Worm (Caenorhabditis elegans) whole organism, L3 larva: ENCODE results near the gene lntl-1.
A peak's percentile ranks its signal among the peaks of the same experiment; 100 is the strongest.

Experiments
- R02D3.7 ChIP-seq: fragments of 150-350 bp; optimal IDR thresholded peaks from 2 replicates; lab custom pipeline; 2014; ENCODE audit warnings: missing biosample characterization, missing genetic modification characterization
- ZK546.5 ChIP-seq: sonication (generic microtip); optimal IDR thresholded peaks from 2 replicates; lab custom pipeline; 2017; ENCODE audit warnings: missing biosample characterization, missing genetic modification characterization
- aly-2 ChIP-seq: fragments of 150-350 bp; optimal IDR thresholded peaks from 2 replicates; lab custom pipeline; 2014; ENCODE audit warnings: missing biosample characterization, missing genetic modification characterization
- ceh-28 ChIP-seq: fragments of 150-350 bp; optimal IDR thresholded peaks from 2 replicates; lab custom pipeline; 2014; ENCODE audit warnings: missing biosample characterization, missing genetic modification reagents, missing genetic modification characterization
- ceh-9 ChIP-seq: sonication (generic microtip); optimal IDR thresholded peaks from 2 replicates; lab custom pipeline; 2018; ENCODE audit warnings: missing biosample characterization, missing genetic modification characterization
- daf-12 ChIP-seq: fragments of 150-350 bp; optimal IDR thresholded peaks from 2 replicates; lab custom pipeline; 2014; ENCODE audit warnings: missing biosample characterization, missing genetic modification reagents, missing genetic modification characterization
- egl-5 ChIP-seq: fragments of 150-350 bp; optimal IDR thresholded peaks from 2 replicates; lab custom pipeline; 2017; ENCODE audit warnings: missing biosample characterization, missing genetic modification reagents, missing genetic modification characterization, inconsistent platforms
- elt-1 ChIP-seq: fragments of 150-350 bp; optimal IDR thresholded peaks from 2 replicates; lab custom pipeline; 2014; ENCODE audit warnings: missing biosample characterization, missing genetic modification characterization
- fkh-10 ChIP-seq: sonication (generic microtip); optimal IDR thresholded peaks from 2 replicates; lab custom pipeline; 2017; ENCODE audit warnings: missing biosample characterization, missing genetic modification reagents, missing genetic modification characterization
- hmg-11 ChIP-seq: sonication (generic microtip); optimal IDR thresholded peaks from 2 replicates; lab custom pipeline; 2016; ENCODE audit warnings: missing genetic modification characterization, missing compliant biosample characterization
- jun-1 ChIP-seq: fragments of 150-350 bp; optimal IDR thresholded peaks from 2 replicates; lab custom pipeline; 2014; ENCODE audit warnings: missing biosample characterization, missing genetic modification reagents, missing genetic modification characterization
- lin-15B ChIP-seq: fragments of 150-350 bp; optimal IDR thresholded peaks from 2 replicates; lab custom pipeline; 2014; ENCODE audit warnings: missing biosample characterization, missing genetic modification characterization
- lin-39 ChIP-seq: fragments of 150-350 bp; optimal IDR thresholded peaks from 2 replicates; lab custom pipeline; 2018; ENCODE audit warnings: missing biosample characterization, missing genetic modification reagents, missing genetic modification characterization
- lsy-12 ChIP-seq: sonication (generic microtip); optimal IDR thresholded peaks from 2 replicates; lab custom pipeline; 2016; ENCODE audit warnings: mild to moderate bottlenecking, missing genetic modification characterization, missing compliant biosample characterization
- mdl-1 ChIP-seq: fragments of 150-350 bp; optimal IDR thresholded peaks from 2 replicates; lab custom pipeline; 2014; ENCODE audit warnings: missing biosample characterization, missing genetic modification characterization
- nfya-1 ChIP-seq: sonication (generic microtip); optimal IDR thresholded peaks from 2 replicates; lab custom pipeline; 2017; ENCODE audit warnings: missing genetic modification characterization, mild to moderate bottlenecking, missing compliant biosample characterization, antibody characterized with exemption, moderate library complexity; ENCODE audit not compliant: insufficient read depth
- nhr-11 ChIP-seq: fragments of 150-350 bp; optimal IDR thresholded peaks from 2 replicates; lab custom pipeline; 2014; ENCODE audit warnings: missing biosample characterization, missing genetic modification characterization
- nhr-23 ChIP-seq: fragments of 150-350 bp; optimal IDR thresholded peaks from 2 replicates; lab custom pipeline; 2014; ENCODE audit warnings: missing biosample characterization, missing genetic modification reagents, missing genetic modification characterization
- nhr-28 ChIP-seq: fragments of 150-350 bp; optimal IDR thresholded peaks from 2 replicates; lab custom pipeline; 2014; ENCODE audit warnings: missing biosample characterization, missing genetic modification characterization
- nhr-43 ChIP-seq: sonication (generic microtip); optimal IDR thresholded peaks from 2 replicates; lab custom pipeline; 2016; ENCODE audit warnings: mild to moderate bottlenecking, missing genetic modification characterization, missing compliant biosample characterization; ENCODE audit not compliant: poor library complexity, severe bottlenecking
- nhr-67 ChIP-seq: fragments of 150-350 bp; optimal IDR thresholded peaks from 2 replicates; lab custom pipeline; 2014; ENCODE audit warnings: missing biosample characterization, missing genetic modification characterization
- nhr-76 ChIP-seq: fragments of 150-350 bp; sonication (generic microtip); optimal IDR thresholded peaks from 5 replicates; lab custom pipeline; 2014; ENCODE audit warnings: missing biosample characterization, missing genetic modification characterization
- pha-4 ChIP-seq: fragments of 150-350 bp; optimal IDR thresholded peaks from 2 replicates; lab custom pipeline; 2014; ENCODE audit warnings: missing biosample characterization, missing genetic modification reagents, missing genetic modification characterization
- sea-2 ChIP-seq: fragments of 150-350 bp; sonication (generic microtip); optimal IDR thresholded peaks from 4 replicates; lab custom pipeline; 2014; ENCODE audit warnings: missing biosample characterization, missing genetic modification reagents, missing genetic modification characterization
- skn-1 ChIP-seq: fragments of 150-350 bp; optimal IDR thresholded peaks from 2 replicates; lab custom pipeline; 2014; ENCODE audit warnings: missing biosample characterization, missing genetic modification characterization
- snpc-4 ChIP-seq: fragments of 150-350 bp; optimal IDR thresholded peaks from 2 replicates; lab custom pipeline; 2014; ENCODE audit warnings: missing biosample characterization, missing genetic modification characterization
- unc-39 ChIP-seq: sonication (generic microtip); optimal IDR thresholded peaks from 4 replicates; lab custom pipeline; 2017; ENCODE audit warnings: missing biosample characterization, missing genetic modification characterization
- unc-62 ChIP-seq: fragments of 150-350 bp; sonication (generic microtip); optimal IDR thresholded peaks from 4 replicates; lab custom pipeline; 2014; ENCODE audit warnings: missing biosample characterization, missing genetic modification reagents, missing genetic modification characterization
- zag-1 ChIP-seq: fragments of 150-350 bp; optimal IDR thresholded peaks from 2 replicates; lab custom pipeline; 2014; ENCODE audit warnings: missing biosample characterization, missing genetic modification characterization
- ztf-11 ChIP-seq: fragments of 150-350 bp; optimal IDR thresholded peaks from 2 replicates; lab custom pipeline; 2014; ENCODE audit warnings: missing biosample characterization, missing genetic modification characterization
- ztf-4 ChIP-seq: fragments of 150-350 bp; optimal IDR thresholded peaks from 2 replicates; lab custom pipeline; 2014; ENCODE audit warnings: missing biosample characterization, missing genetic modification characterization

Gene lntl-1

ce11 chrIV:5816466-5816865 lies 9.6 kb upstream of the lntl-1 start:
- TF ChIP-seq ztf-4 (tag; lab: Kevin White, UChicago) (no peak), pha-4 (tag; lab: Kevin White, UChicago) (peak; percentile 16)
- TF ChIP-seq, all 47 proteins: peak for 1

- TF ChIP-seq elt-1 (tag; lab: Kevin White, UChicago) (no peak), ceh-9 (tag; lab: Kevin White, UChicago) (no peak), daf-12 (tag; lab: Kevin White, UChicago) (no peak), hmg-11 (tag; lab: Kevin White, UChicago) (no peak), nhr-76 (tag; lab: Kevin White, UChicago) (no peak), mdl-1 (tag; lab: Kevin White, UChicago) (no peak)
- TF ChIP-seq, all 47 proteins: peak for 0
Observed at ce11 chrIV:5814092-5814650, 7.3 kb upstream of the lntl-1 start, which contains the start of gene oops-1. Gene oops-1 (minus strand): TSS chrIV:5814142.

DNA sequence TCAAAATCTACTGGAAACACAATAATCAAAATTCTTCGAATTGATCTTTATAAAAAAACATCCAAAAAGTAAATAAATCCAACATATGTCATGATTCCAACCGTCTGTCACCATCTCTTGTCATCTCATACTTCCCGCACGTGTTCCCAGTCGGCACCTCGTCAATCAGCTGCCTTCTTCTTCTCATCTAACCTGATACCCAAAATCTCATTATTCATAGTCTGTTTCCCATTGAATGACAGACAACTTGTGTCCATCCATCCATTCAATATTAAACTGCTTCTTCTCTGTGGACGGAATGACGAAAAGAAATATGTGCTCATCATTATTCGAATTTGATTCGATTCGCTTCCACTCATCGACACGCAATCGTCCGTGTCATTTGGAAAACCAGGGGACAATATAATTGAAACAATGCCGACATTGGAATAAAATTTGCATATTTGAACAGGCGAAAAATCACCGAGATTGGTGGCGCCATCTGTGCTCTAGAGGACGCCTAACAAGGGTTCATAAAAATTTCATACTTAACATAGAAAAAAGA lies 4.3 kb upstream of the lntl-1 start:
- TF ChIP-seq aly-2 (no peak), R02D3.7 (tag; lab: Kevin White, UChicago) (no peak), nhr-23 (tag; lab: Kevin White, UChicago) (no peak), unc-39 (tag; lab: Kevin White, UChicago) (no peak), unc-62 (no peak), nhr-11 (tag; lab: Kevin White, UChicago) (no peak), hmg-11 (tag; lab: Kevin White, UChicago) (no peak), sea-2 (no peak), lsy-12 (tag; lab: Kevin White, UChicago) (no peak), skn-1 (tag; lab: Kevin White, UChicago) (no peak), snpc-4 (tag; lab: Kevin White, UChicago) (no peak), nhr-28 (tag; lab: Kevin White, UChicago) (no peak), ceh-9 (tag; lab: Kevin White, UChicago) (no peak)

- no peak for TF ChIP-seq nhr-11 (tag; lab: Kevin White, UChicago)
- no peak for TF ChIP-seq nhr-43 (tag; lab: Kevin White, UChicago)
- no peak for TF ChIP-seq ZK546.5 (tag; lab: Kevin White, UChicago)
- TF ChIP-seq ztf-11, result no peak
- TF ChIP-seq ceh-28 (tag; lab: Kevin White, UChicago), result no peak
- no peak for TF ChIP-seq nfya-1 (tag; lab: Kevin White, UChicago)
- TF ChIP-seq mdl-1 (tag; lab: Kevin White, UChicago), result no peak
- TF ChIP-seq nhr-67, result no peak
- TF ChIP-seq elt-1 (tag; lab: Kevin White, UChicago), result no peak
- no peak for TF ChIP-seq egl-5 (tag; lab: Kevin White, UChicago)
- no peak for TF ChIP-seq nhr-76 (tag; lab: Kevin White, UChicago)
- TF ChIP-seq aly-2, result no peak
- TF ChIP-seq lin-15B (tag; lab: Kevin White, UChicago), result no peak
- no peak for TF ChIP-seq daf-12 (tag; lab: Kevin White, UChicago)
- no peak for TF ChIP-seq hmg-11 (tag; lab: Kevin White, UChicago)
Observed at ce11 chrIV:5809733-5810132, 2.8 kb upstream of the lntl-1 start.

DNA sequence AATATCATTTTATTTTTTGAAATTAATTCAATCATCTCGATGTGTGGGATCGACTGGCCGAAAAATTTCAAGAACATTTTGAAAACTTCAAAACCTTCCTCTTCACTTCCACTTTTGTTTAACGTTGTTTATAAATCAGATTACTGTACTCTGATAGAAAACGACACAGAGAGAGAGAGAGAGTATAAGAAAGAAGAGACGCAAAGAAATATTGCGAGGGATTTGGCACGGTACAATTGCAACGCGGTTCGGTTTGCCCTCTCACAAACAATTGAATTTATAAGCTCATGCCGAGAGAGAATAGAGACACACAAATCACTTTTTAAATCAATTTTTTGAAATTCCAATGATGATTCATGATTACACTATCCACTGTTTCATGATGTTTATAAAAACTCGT lies 545 bp downstream of the lntl-1 start:
- no peak for TF ChIP-seq nhr-43 (tag; lab: Kevin White, UChicago)
- peak; percentile 20 for TF ChIP-seq pha-4 (tag; lab: Kevin White, UChicago)

DNA sequence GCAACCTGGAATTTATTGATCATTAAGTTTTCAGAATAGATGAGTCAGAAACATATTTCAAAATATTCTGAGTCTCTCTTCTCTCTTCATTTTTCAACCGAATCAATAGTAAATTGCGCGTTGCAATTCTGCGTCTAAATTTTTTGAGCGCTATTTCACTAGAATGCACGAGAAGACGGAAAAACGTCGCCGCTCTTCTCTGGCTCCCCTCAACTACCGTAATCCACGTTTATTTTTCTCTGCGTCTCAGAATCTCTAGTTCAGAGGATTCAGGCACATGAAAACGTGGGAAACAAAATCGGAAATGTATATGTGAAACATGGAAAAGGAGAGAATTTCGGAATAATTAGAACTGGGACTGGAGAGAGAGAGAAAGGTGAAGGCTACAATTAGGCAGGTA lies 1.4 kb downstream of the lntl-1 start:
- TF ChIP-seq unc-62 (peak; percentile 8), ztf-11 (no peak), ceh-28 (tag; lab: Kevin White, UChicago) (peak; percentile 32), zag-1 (tag; lab: Kevin White, UChicago) (no peak), fkh-10 (GFP tag; lab: Kevin White, UChicago) (peak; percentile 42), nfya-1 (tag; lab: Kevin White, UChicago) (peak; percentile 95), lin-39 (tag; lab: Kevin White, UChicago) (peak; percentile 63), lsy-12 (tag; lab: Kevin White, UChicago) (peak; percentile 63), ztf-4 (tag; lab: Kevin White, UChicago) (no peak), jun-1 (tag; lab: Kevin White, UChicago) (peak; percentile 57), hmg-11 (tag; lab: Kevin White, UChicago) (peak; percentile 67), pha-4 (tag; lab: Kevin White, UChicago) (peak; percentile 30), lin-15B (tag; lab: Kevin White, UChicago) (peak; percentile 18)
